Fruit fly (Drosophila melanogaster): Measurements from ENCODE around the gene PolE1.

DNA sequence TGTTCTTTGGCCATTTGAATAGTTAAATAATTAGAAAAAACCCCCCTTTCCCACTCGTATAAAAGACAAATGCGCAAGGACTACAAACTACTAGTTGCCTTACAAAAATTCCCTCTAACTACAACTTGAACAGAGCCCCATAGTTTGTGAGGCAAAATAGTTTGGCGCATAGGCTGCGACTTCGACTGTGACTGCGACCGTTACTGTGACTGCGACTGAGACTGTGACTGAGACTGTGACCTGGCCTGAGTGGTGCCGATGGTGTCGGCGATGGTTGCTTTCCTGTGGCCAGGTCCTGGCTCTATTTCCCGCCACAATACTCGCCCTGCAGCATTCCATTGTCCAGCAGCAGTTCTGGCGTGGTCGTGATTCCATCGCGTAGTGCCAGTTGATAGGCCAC lies 29.4 kb downstream of the PolE1 start:
- TF ChIP-seq dac (GFP tag; optimal IDR thresholded peaks at IDR 0.05): no peak
- no peak for TF ChIP-seq Blimp-1 (GFP tag; optimal IDR thresholded peaks at IDR 0.05)
- no peak for TF ChIP-seq CG6854 (GFP tag; optimal IDR thresholded peaks at IDR 0.05)
- TF ChIP-seq Sox102F (GFP tag; optimal IDR thresholded peaks at IDR 0.05): no peak

All from whole organism, prepupa.